Worm (Caenorhabditis elegans) whole organism, L2 larva: ENCODE results near the gene nrsn-1.

Source experiments
- aly-2 ChIP-seq: fragments of 150-350 bp; optimal IDR thresholded peaks from 2 replicates; lab custom pipeline; 2014; ENCODE audit warnings: missing biosample characterization, missing genetic modification characterization
- ama-1 ChIP-seq: fragments of 150-350 bp; optimal IDR thresholded peaks from 2 replicates; lab custom pipeline; 2018; ENCODE audit warnings: inconsistent platforms
- blmp-1 ChIP-seq: sonication (generic microtip); optimal IDR thresholded peaks from 2 replicates; lab custom pipeline; 2017; ENCODE audit warnings: missing genetic modification characterization, mild to moderate bottlenecking, missing compliant biosample characterization, antibody characterized with exemption, moderate library complexity; ENCODE audit not compliant: insufficient read depth
- egl-27 ChIP-seq: sonication (generic microtip); optimal IDR thresholded peaks from 3 replicates; lab custom pipeline; 2017; ENCODE audit warnings: missing biosample characterization, missing genetic modification reagents, missing genetic modification characterization
- fos-1 ChIP-seq: fragments of 150-350 bp; optimal IDR thresholded peaks from 2 replicates; lab custom pipeline; 2014; ENCODE audit warnings: missing biosample characterization, missing genetic modification characterization
- lin-13 ChIP-seq: fragments of 150-350 bp; optimal IDR thresholded peaks from 2 replicates; lab custom pipeline; 2014; ENCODE audit warnings: missing biosample characterization, missing genetic modification reagents, missing genetic modification characterization
- lin-39 ChIP-seq: fragments of 150-350 bp; optimal IDR thresholded peaks from 2 replicates; lab custom pipeline; 2014; ENCODE audit warnings: missing biosample characterization, missing genetic modification reagents, missing genetic modification characterization
- mdl-1 ChIP-seq, 2 experiments: fragments of 150-350 bp in 1 of 2; sonication (generic microtip) in 1 of 2; optimal IDR thresholded peaks; 2 replicates each; lab custom pipeline; 2017; ENCODE audit warnings: missing biosample characterization in 2 of 2, missing genetic modification characterization in 2 of 2
- nhr-23 ChIP-seq: fragments of 150-350 bp; optimal IDR thresholded peaks from 2 replicates; lab custom pipeline; 2014; ENCODE audit warnings: missing biosample characterization, missing genetic modification reagents, missing genetic modification characterization
- nhr-237 ChIP-seq: fragments of 150-350 bp; optimal IDR thresholded peaks from 2 replicates; lab custom pipeline; 2014; ENCODE audit warnings: missing biosample characterization, missing genetic modification characterization
- nhr-6 ChIP-seq: fragments of 150-350 bp; optimal IDR thresholded peaks from 2 replicates; lab custom pipeline; 2014; ENCODE audit warnings: missing biosample characterization, missing genetic modification characterization
- zag-1 ChIP-seq: fragments of 150-350 bp; optimal IDR thresholded peaks from 2 replicates; lab custom pipeline; 2014; ENCODE audit warnings: missing biosample characterization, missing genetic modification characterization

DNA sequence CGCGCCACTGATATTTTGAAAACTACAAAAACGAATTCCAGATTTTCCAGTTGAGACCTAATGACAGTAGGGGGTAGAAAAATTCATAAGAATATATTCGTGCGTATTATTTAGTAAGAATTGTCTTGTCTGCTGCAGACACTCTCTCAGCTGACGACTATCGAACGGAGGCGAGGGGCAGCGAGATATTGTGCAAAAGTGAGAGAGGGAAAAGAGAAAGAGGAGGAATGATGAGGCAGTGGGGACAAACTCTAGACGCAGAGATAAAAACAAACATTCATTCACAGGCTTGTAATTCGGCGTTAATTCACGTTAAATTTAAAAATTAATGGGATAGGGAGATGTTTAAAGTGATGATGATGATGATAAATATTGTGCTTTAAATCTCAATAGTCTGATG lies 41.1 kb upstream of the nrsn-1 start, which contains the start of gene gid-7:
- no peak for TF ChIP-seq fos-1 (tag; lab: Kevin White, UChicago)
- no peak for TF ChIP-seq nhr-23 (tag; lab: Kevin White, UChicago)
- TF ChIP-seq egl-27 (tag; lab: Kevin White, UChicago), result no peak
- TF ChIP-seq zag-1, result no peak
- no peak for TF ChIP-seq lin-13 (GFP tag; lab: Kevin White, UChicago)
- TF ChIP-seq ama-1 (lab: Kevin White, UChicago), result no peak
- no peak for TF ChIP-seq nhr-6 (tag; lab: Kevin White, UChicago)
- no peak for TF ChIP-seq nhr-237 (tag; lab: Kevin White, UChicago)
- TF ChIP-seq mdl-1 (tag; optimal IDR thresholded peaks at IDR 0.05; lab: Kevin White, UChicago), result no peak
- no peak for TF ChIP-seq lin-39 (tag; lab: Kevin White, UChicago)
- no peak for TF ChIP-seq aly-2 (tag; lab: Kevin White, UChicago)
- no peak for TF ChIP-seq blmp-1 (tag; lab: Kevin White, UChicago)
